Worm (Caenorhabditis elegans) whole organism, L4 larva: ENCODE results near the gene phat-8.
A peak's percentile ranks its signal among the peaks of the same experiment; 100 is the strongest.

Source experiments
- fkh-10 ChIP-seq: fragments of 150-350 bp; optimal IDR thresholded peaks from 2 replicates; lab custom pipeline; 2014; ENCODE audit warnings: missing biosample characterization, missing genetic modification reagents, missing genetic modification characterization
- lin-15B ChIP-seq: fragments of 150-350 bp; sonication (generic microtip); optimal IDR thresholded peaks from 3 replicates; lab custom pipeline; 2014; ENCODE audit warnings: missing biosample characterization, missing genetic modification characterization
- lin-38 ChIP-seq: fragments of 200-800 bp; sonication (Bioruptor generic); IDR thresholded peaks from 2 replicates; pipeline ENCODE4 v1.3.6; 2022; ENCODE audit warnings: missing genetic modification reagents, missing genetic modification characterization, missing compliant biosample characterization
- madf-5 ChIP-seq, 2 experiments: fragments of 200-800 bp; sonication (Bioruptor generic); IDR thresholded peaks; 2 replicates each; pipeline ENCODE4 v1.3.6; 2022; ENCODE audit warnings: missing compliant biosample characterization in 2 of 2, missing genetic modification characterization in 2 of 2
- mxl-2 ChIP-seq: fragments of 200-800 bp; sonication (Bioruptor generic); conservative IDR thresholded peaks from 2 replicates; pipeline ENCODE4 v1.3.6; 2022; ENCODE audit warnings: missing genetic modification reagents, missing genetic modification characterization, missing compliant biosample characterization
- nhr-11 ChIP-seq: fragments of 150-350 bp; optimal IDR thresholded peaks from 2 replicates; lab custom pipeline; 2014; ENCODE audit warnings: missing biosample characterization, missing genetic modification characterization
- nhr-76 ChIP-seq: fragments of 150-350 bp; optimal IDR thresholded peaks from 2 replicates; lab custom pipeline; 2014; ENCODE audit warnings: missing biosample characterization, missing genetic modification characterization
- pha-4 ChIP-seq, 2 experiments: fragments of 150-350 bp in 1 of 2; fragments of 200-800 bp in 1 of 2; sonication (Bioruptor generic) in 1 of 2; IDR thresholded peaks in 1 of 2; optimal IDR thresholded peaks in 1 of 2; 2 replicates each; pipeline versions ENCODE4 v1.3.6 to Lab custom; 2014 to 2022; ENCODE audit warnings: missing genetic modification characterization in 2 of 2, missing genetic modification reagents in 2 of 2, missing biosample characterization in 1 of 2, missing compliant biosample characterization in 1 of 2
- set-16 ChIP-seq: fragments of 200-800 bp; sonication (Bioruptor generic); IDR thresholded peaks from 2 replicates; pipeline ENCODE4 v1.3.6; 2022; ENCODE audit warnings: missing genetic modification reagents, missing genetic modification characterization, missing compliant biosample characterization
- skn-1 ChIP-seq: fragments of 150-350 bp; optimal IDR thresholded peaks from 2 replicates; lab custom pipeline; 2014; ENCODE audit warnings: missing biosample characterization, missing genetic modification characterization

DNA sequence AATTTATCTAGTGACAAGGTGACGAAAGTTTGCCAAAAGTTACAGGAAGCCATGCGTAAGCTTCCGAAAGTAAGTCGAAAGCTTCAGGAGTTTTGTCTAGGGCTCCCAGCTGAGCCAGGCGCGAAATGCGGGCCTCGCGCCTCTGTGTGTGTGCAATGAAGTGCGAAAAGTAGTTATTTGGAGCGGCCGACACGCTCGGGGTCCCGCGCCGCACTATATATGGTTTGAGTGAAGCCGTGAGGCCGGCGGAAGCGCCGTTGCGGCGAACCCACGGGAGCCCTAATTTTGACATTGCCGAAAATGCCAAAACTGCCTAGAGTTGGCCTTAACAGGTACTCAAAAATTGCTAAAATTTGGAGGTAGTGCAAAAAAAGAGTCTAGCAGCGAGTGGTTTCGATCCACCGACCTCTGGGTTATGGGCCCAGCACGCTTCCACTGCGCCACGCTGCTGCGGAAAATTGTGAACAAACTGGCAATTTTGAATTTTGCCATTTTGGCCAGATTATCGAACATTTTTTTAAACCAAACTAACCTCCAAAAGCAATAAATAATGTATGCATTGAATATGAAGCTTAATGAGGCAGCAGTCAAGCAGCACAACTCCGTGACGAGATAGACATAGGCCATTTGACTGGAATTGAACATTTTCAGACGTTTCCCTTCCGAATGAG, 36.3 kb upstream of the phat-8 start:
- no peak for TF ChIP-seq lin-38 (GFP tag; lab: Robert Waterston, UW)
- TF ChIP-seq mxl-2 (GFP tag; lab: Robert Waterston, UW), result no peak
- TF ChIP-seq fkh-10 (GFP tag; lab: Kevin White, UChicago), result no peak
- no peak for TF ChIP-seq nhr-76 (tag; lab: Kevin White, UChicago)
- no peak for TF ChIP-seq skn-1 (tag; lab: Kevin White, UChicago)
- no peak for TF ChIP-seq madf-5 (GFP tag; IDR thresholded peaks at IDR 0.05; lab: Robert Waterston, UW)
- peak; percentile 62 for TF ChIP-seq set-16 (GFP tag; lab: Robert Waterston, UW)
- TF ChIP-seq nhr-11, result no peak
- no peak for TF ChIP-seq lin-15B (tag; lab: Kevin White, UChicago)
- peak; percentile 18; the same call in 1 of the 2 replicates for TF ChIP-seq pha-4 (GFP tag; IDR thresholded peaks at IDR 0.05; lab: Robert Waterston, UW)
- no peak for TF ChIP-seq pha-4 (tag; optimal IDR thresholded peaks at IDR 0.05; lab: Kevin White, UChicago)
